Worm (Caenorhabditis elegans): ENCODE data around the gene T01G1.2.

ce11 chrIV:11316106-11316505 lies 38.1 kb upstream of the T01G1.2 start:
- TF ChIP-seq F13C5.2 (tag; optimal IDR thresholded peaks at IDR 0.05) (no peak), tbx-37 (GFP tag; conservative IDR thresholded peaks at IDR 0.05) (no peak), flt-1 (GFP tag; IDR thresholded peaks at IDR 0.05) (no peak), aly-1 (tag; optimal IDR thresholded peaks at IDR 0.05) (no peak), tbx-11 (GFP tag; IDR thresholded peaks at IDR 0.05) (no peak), ceh-13 (GFP tag; optimal IDR thresholded peaks at IDR 0.05) (no peak), ama-1 (optimal IDR thresholded peaks at IDR 0.05) (no peak), B0310.2 (tag; optimal IDR thresholded peaks at IDR 0.05) (no peak), hmg-4 (GFP tag; optimal IDR thresholded peaks at IDR 0.05) (no peak), ets-7 (tag; optimal IDR thresholded peaks at IDR 0.05) (no peak)
